Worm (Caenorhabditis elegans) whole organism, late embryonic: ENCODE results near the gene srz-72.

Experiments
- F13H6.1 ChIP-seq: sonication (generic microtip); optimal IDR thresholded peaks from 2 replicates; lab custom pipeline; 2016; ENCODE audit warnings: missing genetic modification characterization, missing compliant biosample characterization
- ama-1 ChIP-seq: fragments of 150-350 bp; optimal IDR thresholded peaks from 2 replicates; lab custom pipeline; 2014
- ceh-22 ChIP-seq: sonication (generic microtip); optimal IDR thresholded peaks from 2 replicates; lab custom pipeline; 2017; ENCODE audit warnings: missing biosample characterization, missing genetic modification characterization
- dmd-4 ChIP-seq: sonication (generic microtip); optimal IDR thresholded peaks from 2 replicates; lab custom pipeline; 2016; ENCODE audit warnings: borderline replicate concordance, missing genetic modification characterization, missing compliant biosample characterization
- nhr-11 ChIP-seq: fragments of 150-350 bp; optimal IDR thresholded peaks from 2 replicates; lab custom pipeline; 2014; ENCODE audit warnings: missing biosample characterization, missing genetic modification characterization

DNA sequence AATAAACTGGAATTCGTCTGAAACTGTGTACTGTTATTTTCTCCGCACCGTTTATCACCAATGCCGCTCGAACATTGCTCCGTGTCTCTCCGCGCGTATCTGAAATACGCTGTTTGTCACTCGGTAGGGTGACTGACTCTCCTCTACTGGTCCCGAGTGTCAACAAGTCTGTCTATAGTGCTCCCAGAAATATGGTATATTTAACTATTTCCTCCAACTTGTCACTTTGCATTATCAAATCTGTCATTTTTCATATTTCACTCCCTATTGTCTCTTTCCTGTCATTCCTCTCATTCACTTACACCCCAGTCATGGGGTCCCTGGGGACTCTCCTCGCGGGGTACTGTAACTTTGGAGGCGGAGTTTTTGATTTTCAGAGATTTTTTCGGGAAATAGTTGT lies 44.5 kb upstream of the srz-72 start, which contains the start of gene hlh-17:
- no peak for TF ChIP-seq ama-1 (lab: Kevin White, UChicago)
- TF ChIP-seq nhr-11 = no peak
- TF ChIP-seq ceh-22 (tag; lab: Kevin White, UChicago) = no peak
- no peak for TF ChIP-seq dmd-4 (tag; lab: Kevin White, UChicago)
- no peak for TF ChIP-seq F13H6.1
